Fruit fly (Drosophila melanogaster) whole organism, embryonic: ENCODE results near the gene CG32625.

ENCODE experiments used
- Awh ChIP-seq: fragments of 200-800 bp; sonication (Bioruptor generic); IDR thresholded peaks from 2 replicates; pipeline ENCODE4, ENCODE4 v1.3.6; 2022; ENCODE audit warnings: missing biosample characterization, missing genetic modification characterization
- Bdp1 ChIP-seq: fragments of 200-800 bp; sonication (Bioruptor generic); optimal IDR thresholded peaks from 3 replicates; lab custom pipeline; 2016; ENCODE audit warnings: missing biosample characterization, missing genetic modification characterization
- CG10979 ChIP-seq: fragments of 200-800 bp; sonication (Bioruptor generic); optimal IDR thresholded peaks from 2 replicates; lab custom pipeline; 2018; ENCODE audit warnings: missing biosample characterization, mild to moderate bottlenecking, missing genetic modification characterization, moderate library complexity
- CG11456 ChIP-seq: fragments of 200-800 bp; sonication (Bioruptor generic); IDR thresholded peaks from 3 replicates; pipeline ENCODE4 v1.3.6; 2022; ENCODE audit warnings: missing biosample characterization, missing genetic modification characterization
- CG11695 ChIP-seq: fragments of 200-800 bp; sonication (Bioruptor generic); IDR thresholded peaks from 3 replicates; pipeline ENCODE4 v1.3.6; 2022; ENCODE audit warnings: missing biosample characterization, missing genetic modification characterization
- CG1233 ChIP-seq: fragments of 200-800 bp; sonication (Bioruptor generic); optimal IDR thresholded peaks from 4 replicates; lab custom pipeline; 2018; ENCODE audit warnings: missing biosample characterization, mild to moderate bottlenecking, missing genetic modification characterization
- CG13424 ChIP-seq: fragments of 200-800 bp; sonication (Bioruptor generic); optimal IDR thresholded peaks from 2 replicates; lab custom pipeline; 2019; ENCODE audit warnings: missing biosample characterization, mild to moderate bottlenecking, missing genetic modification characterization, moderate library complexity
- CG14710 ChIP-seq: fragments of 200-800 bp; sonication (Bioruptor generic); optimal IDR thresholded peaks from 3 replicates; lab custom pipeline; 2019; ENCODE audit warnings: missing biosample characterization, mild to moderate bottlenecking, missing genetic modification characterization, moderate library complexity
- CG15696 ChIP-seq: fragments of 200-800 bp; sonication (Bioruptor generic); optimal IDR thresholded peaks from 2 replicates; lab custom pipeline; 2019; ENCODE audit warnings: missing biosample characterization, mild to moderate bottlenecking, missing genetic modification characterization, moderate library complexity
- CG18599 ChIP-seq: fragments of 200-800 bp; sonication (Bioruptor generic); optimal IDR thresholded peaks from 3 replicates; lab custom pipeline; 2017; ENCODE audit warnings: missing biosample characterization, missing genetic modification characterization, mild to moderate bottlenecking, moderate library complexity, missing genetic modification reagents
- CG2199 ChIP-seq: fragments of 200-800 bp; sonication (Bioruptor generic); IDR thresholded peaks from 3 replicates; pipeline ENCODE4 v1.3.6; 2022; ENCODE audit warnings: missing biosample characterization, missing genetic modification characterization
- CG2875 ChIP-seq: fragments of 200-800 bp; sonication (Bioruptor generic); optimal IDR thresholded peaks from 2 replicates; lab custom pipeline; 2017; ENCODE audit warnings: missing biosample characterization, mild to moderate bottlenecking, missing genetic modification characterization, missing genetic modification reagents
- CG3726 ChIP-seq: fragments of 200-800 bp; sonication (Bioruptor generic); IDR thresholded peaks from 3 replicates; pipeline ENCODE4, ENCODE4 v1.3.6; 2022; ENCODE audit warnings: missing biosample characterization, missing genetic modification characterization
- CG8388 ChIP-seq: fragments of 200-800 bp; sonication (Bioruptor generic); optimal IDR thresholded peaks from 2 replicates; lab custom pipeline; 2019; ENCODE audit warnings: missing biosample characterization, mild to moderate bottlenecking, missing genetic modification characterization, moderate library complexity
- CG9817 ChIP-seq: fragments of 200-800 bp; sonication (Bioruptor generic); optimal IDR thresholded peaks from 2 replicates; lab custom pipeline; 2018; ENCODE audit warnings: missing biosample characterization, mild to moderate bottlenecking, missing genetic modification characterization, moderate library complexity
- Fer1 ChIP-seq: fragments of 200-800 bp; sonication (Bioruptor generic); optimal IDR thresholded peaks from 2 replicates; lab custom pipeline; 2017; ENCODE audit warnings: missing biosample characterization, mild to moderate bottlenecking, missing genetic modification characterization
- Fer2 ChIP-seq: fragments of 200-800 bp; sonication (Bioruptor generic); optimal IDR thresholded peaks from 2 replicates; lab custom pipeline; 2018; ENCODE audit warnings: missing biosample characterization, mild to moderate bottlenecking, missing genetic modification characterization, moderate library complexity
- GATAe ChIP-seq: fragments of 200-800 bp; sonication (Bioruptor generic); conservative IDR thresholded peaks from 2 replicates; pipeline ENCODE4 v1.3.6; 2022; ENCODE audit warnings: missing biosample characterization, missing genetic modification characterization
- Gsc ChIP-seq: fragments of 200-800 bp; sonication (Bioruptor generic); IDR thresholded peaks from 2 replicates; pipeline ENCODE4 v1.3.6; 2022; ENCODE audit warnings: missing biosample characterization, missing genetic modification characterization
- H2.0 ChIP-seq: fragments of 200-800 bp; sonication (Bioruptor generic); IDR thresholded peaks from 2 replicates; pipeline ENCODE4 v1.3.6; 2022; ENCODE audit warnings: missing biosample characterization, missing genetic modification characterization
- HLH4C ChIP-seq: fragments of 200-800 bp; sonication (Bioruptor generic); IDR thresholded peaks from 3 replicates; pipeline ENCODE4 v1.3.6; 2022; ENCODE audit warnings: missing biosample characterization, missing genetic modification characterization; ENCODE audit not compliant: partially characterized antibody
- Hr51 ChIP-seq, 2 experiments: fragments of 200-800 bp; sonication (Bioruptor generic); optimal IDR thresholded peaks; 2 replicates in 1 of 2; 3 replicates in 1 of 2; lab custom pipeline; 2016 to 2018; ENCODE audit warnings: missing biosample characterization in 2 of 2, missing genetic modification characterization in 2 of 2, mild to moderate bottlenecking in 1 of 2, moderate library complexity in 1 of 2
- Hr78 ChIP-seq, 2 experiments: fragments of 200-800 bp in 1 of 2; fragments of >200 bp in 1 of 2; sonication (Bioruptor generic) in 1 of 2; optimal IDR thresholded peaks; 2 replicates each; lab custom pipeline; 2017 to 2019; ENCODE audit warnings: missing biosample characterization in 2 of 2, missing genetic modification characterization in 2 of 2, mild to moderate bottlenecking in 1 of 2, moderate library complexity in 1 of 2
- Jarid2 ChIP-seq: fragments of 200-800 bp; sonication (Bioruptor generic); optimal IDR thresholded peaks from 3 replicates; lab custom pipeline; 2017; ENCODE audit warnings: mild to moderate bottlenecking, missing biosample characterization, missing genetic modification reagents, missing genetic modification characterization
- Mrtf ChIP-seq: fragments of 200-800 bp; sonication (Bioruptor generic); IDR thresholded peaks from 3 replicates; pipeline ENCODE4 v1.3.6; 2022; ENCODE audit warnings: missing biosample characterization, missing genetic modification characterization
- Oaz ChIP-seq: fragments of 200-800 bp; sonication (Bioruptor generic); IDR thresholded peaks from 2 replicates; pipeline ENCODE4 v1.3.6; 2022; ENCODE audit warnings: missing biosample characterization, missing genetic modification characterization
- Oli ChIP-seq: fragments of 200-800 bp; sonication (Bioruptor generic); optimal IDR thresholded peaks from 2 replicates; lab custom pipeline; 2018; ENCODE audit warnings: missing biosample characterization, mild to moderate bottlenecking, missing genetic modification characterization, moderate library complexity
- Rfx ChIP-seq: fragments of 200-800 bp; sonication (Bioruptor generic); IDR thresholded peaks from 2 replicates; pipeline ENCODE4 v1.3.6; 2022; ENCODE audit warnings: missing biosample characterization, missing genetic modification characterization
- Taf1 ChIP-seq: fragments of 200-800 bp; sonication (Bioruptor generic); IDR thresholded peaks from 2 replicates; pipeline ENCODE4 v1.3.6; 2022; ENCODE audit warnings: missing biosample characterization, missing genetic modification characterization
- Trl ChIP-seq, 3 experiments: fragments of >200 bp in 2 of 3; fragments of 200-800 bp in 1 of 3; sonication (Bioruptor generic) in 1 of 3; optimal IDR thresholded peaks; 2 replicates in 1 of 3; 3 replicates in 2 of 3; lab custom pipeline; 2016 to 2017; ENCODE audit warnings: missing biosample characterization in 1 of 3, missing genetic modification characterization in 1 of 3
- caup ChIP-seq: fragments of 200-800 bp; sonication (Bioruptor generic); optimal IDR thresholded peaks from 3 replicates; lab custom pipeline; 2017; ENCODE audit warnings: missing biosample characterization, mild to moderate bottlenecking, missing genetic modification characterization, moderate library complexity; ENCODE audit not compliant: severe bottlenecking
- chn ChIP-seq: fragments of 200-800 bp; sonication (Bioruptor generic); optimal IDR thresholded peaks from 2 replicates; lab custom pipeline; 2016; ENCODE audit warnings: missing biosample characterization, missing genetic modification characterization
- dmrt11E ChIP-seq: fragments of 200-800 bp; sonication (Bioruptor generic); optimal IDR thresholded peaks from 3 replicates; lab custom pipeline; 2018; ENCODE audit warnings: missing biosample characterization, mild to moderate bottlenecking, missing genetic modification characterization, moderate library complexity
- dmrt99B ChIP-seq: fragments of 200-800 bp; sonication (Bioruptor generic); optimal IDR thresholded peaks from 2 replicates; lab custom pipeline; 2018; ENCODE audit warnings: missing biosample characterization, mild to moderate bottlenecking, missing genetic modification characterization, moderate library complexity
- eve ChIP-seq, 2 experiments: fragments of >200 bp; optimal IDR thresholded peaks; 2 replicates each; lab custom pipeline; 2017; ENCODE audit warnings: missing biosample characterization in 2 of 2, missing genetic modification characterization in 2 of 2
- h ChIP-seq: fragments of >200 bp; optimal IDR thresholded peaks from 2 replicates; lab custom pipeline; 2017
- ind ChIP-seq: fragments of 200-800 bp; sonication (Bioruptor generic); optimal IDR thresholded peaks from 3 replicates; lab custom pipeline; 2016; ENCODE audit warnings: missing biosample characterization, missing genetic modification characterization
- klu ChIP-seq: fragments of 200-800 bp; sonication (Bioruptor generic); IDR thresholded peaks from 2 replicates; pipeline ENCODE4 v1.3.6; 2022; ENCODE audit warnings: missing biosample characterization, missing genetic modification characterization
- lab ChIP-seq: fragments of 200-800 bp; sonication (Bioruptor generic); optimal IDR thresholded peaks from 3 replicates; lab custom pipeline; 2017; ENCODE audit warnings: missing biosample characterization, missing genetic modification characterization, mild to moderate bottlenecking, moderate library complexity, missing genetic modification reagents
- lov ChIP-seq, 2 experiments: fragments of 200-800 bp in 1 of 2; fragments of >200 bp in 1 of 2; sonication (Bioruptor generic) in 1 of 2; IDR thresholded peaks in 1 of 2; optimal IDR thresholded peaks in 1 of 2; 2 replicates in 1 of 2; 3 replicates in 1 of 2; pipeline versions ENCODE4 v1.3.6 to Lab custom; 2017 to 2022; ENCODE audit warnings: missing biosample characterization in 1 of 2, missing genetic modification characterization in 1 of 2
- nerfin-1 ChIP-seq: fragments of 200-800 bp; sonication (Bioruptor generic); optimal IDR thresholded peaks from 3 replicates; lab custom pipeline; 2019; ENCODE audit warnings: missing biosample characterization, mild to moderate bottlenecking, missing genetic modification characterization, moderate library complexity
- sisA ChIP-seq: fragments of 200-800 bp; sonication (Bioruptor generic); IDR thresholded peaks from 2 replicates; pipeline ENCODE4 v1.3.6; 2022; ENCODE audit warnings: missing biosample characterization, missing genetic modification characterization
- slp2 ChIP-seq: fragments of 200-800 bp; sonication (Bioruptor generic); optimal IDR thresholded peaks from 2 replicates; lab custom pipeline; 2016; ENCODE audit warnings: missing biosample characterization, missing genetic modification characterization
- stc ChIP-seq: fragments of 200-800 bp; sonication (Bioruptor generic); IDR thresholded peaks from 2 replicates; pipeline ENCODE4 v1.3.6; 2022; ENCODE audit warnings: missing biosample characterization, missing genetic modification characterization
- tio ChIP-seq: fragments of 200-800 bp; sonication (Bioruptor generic); optimal IDR thresholded peaks from 2 replicates; lab custom pipeline; 2017; ENCODE audit warnings: missing biosample characterization, missing genetic modification characterization, inconsistent platforms
- ttk ChIP-seq: fragments of 200-800 bp; sonication (Bioruptor generic); IDR thresholded peaks from 2 replicates; pipeline ENCODE4 v2.1.2; 2022; ENCODE audit warnings: missing biosample characterization, missing genetic modification characterization

The CG32625 gene

DNA sequence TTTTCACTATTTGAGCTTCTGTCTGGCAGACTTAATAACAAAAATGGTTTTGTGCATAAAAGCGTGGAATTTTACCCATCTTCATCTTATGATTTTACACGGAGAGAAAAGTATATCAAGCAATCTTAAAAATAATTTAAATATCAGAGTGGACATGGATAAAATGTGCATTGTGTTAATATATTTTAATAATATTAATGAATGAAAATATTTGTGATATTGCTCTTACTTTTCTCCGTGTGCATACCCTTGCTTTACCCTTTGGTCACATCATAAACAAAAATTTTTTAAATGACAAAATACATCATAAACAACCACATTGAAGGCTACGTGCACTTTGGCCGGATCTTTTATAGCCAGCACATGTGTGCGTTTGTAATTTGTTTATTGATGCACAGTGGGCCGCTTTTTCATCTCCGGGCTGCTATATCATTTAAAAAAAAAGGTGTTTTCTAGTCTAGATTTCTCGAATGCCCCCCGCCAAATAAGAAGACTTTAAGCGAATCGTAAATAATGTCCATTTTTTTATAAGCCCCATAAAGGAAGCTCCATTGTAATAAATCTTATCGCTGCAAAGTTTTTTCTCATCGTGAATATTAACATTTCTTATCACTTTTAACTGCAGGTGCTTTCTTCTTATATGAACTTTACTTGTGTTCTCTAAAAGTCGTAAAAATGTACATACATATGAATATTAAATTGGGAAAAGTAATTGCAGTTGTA, 7.9 kb upstream of the CG32625 start (continued):
- TF ChIP-seq CG8388 (GFP tag; lab: Kevin White, UChicago), result peak; percentile 54
- TF ChIP-seq CG11695 (GFP tag; lab: Robert Waterston, UW), result peak; percentile 57; the same call in 1 of the 3 replicates
- TF ChIP-seq Hr51 (GFP tag; optimal IDR thresholded peaks at IDR 0.05; lab: Kevin White, UChicago), result peak in 1 of 2 experiments; percentile 63
- 0 out of 3 replicates have a peak, but pooled peaks have one; percentile 12 for TF ChIP-seq HLH4C
- TF ChIP-seq CG9817 (tag; lab: Kevin White, UChicago), result no peak
- TF ChIP-seq CG10979 (tag; lab: Kevin White, UChicago), result peak; percentile 53
- peak; percentile 44 for TF ChIP-seq CG2875 (GFP tag; lab: Kevin White, UChicago)
- TF ChIP-seq dmrt11E, result no peak
- peak; percentile 55 for TF ChIP-seq lab (GFP tag; lab: Kevin White, UChicago)
- no peak for TF ChIP-seq Jarid2 (GFP tag; lab: Kevin White, UChicago)
- TF ChIP-seq CG13424 (tag; lab: Kevin White, UChicago), result peak; percentile 60
- 0 out of 2 replicates have a peak, but pooled peaks have one; percentile 20 for TF ChIP-seq H2.0 (GFP tag; lab: Robert Waterston, UW)
- TF ChIP-seq CG3726, result 0 out of 3 replicates have a peak, but pooled peaks have one; percentile 27
- no peak for TF ChIP-seq h (lab: Kevin White, UChicago)
- TF ChIP-seq nerfin-1 (tag; lab: Kevin White, UChicago), result peak; percentile 23
- 0 out of 3 replicates have a peak, but pooled peaks have one; percentile 38 for TF ChIP-seq CG11456 (GFP tag; lab: Robert Waterston, UW)
- peak; percentile 45 for TF ChIP-seq Fer1
- TF ChIP-seq stc (GFP tag; lab: Robert Waterston, UW), result peak; percentile 15; the same call in 1 of the 2 replicates
- TF ChIP-seq CG2199 (GFP tag; lab: Robert Waterston, UW), result peak; percentile 39; the same call in 1 of the 3 replicates
- peak; percentile 57 for TF ChIP-seq ttk (GFP tag; lab: Robert Waterston, UW)
- no peak for TF ChIP-seq Fer2
- peak; percentile 41 for TF ChIP-seq caup (GFP tag; lab: Kevin White, UChicago)
- TF ChIP-seq Rfx (GFP tag; lab: Robert Waterston, UW), result peak; percentile 60
- TF ChIP-seq tio (GFP tag; lab: Kevin White, UChicago), result peak; percentile 15
- TF ChIP-seq Mrtf (GFP tag; lab: Robert Waterston, UW), result 0 out of 3 replicates have a peak, but pooled peaks have one; percentile 47
- peak; percentile 46; the same call in 1 of the 2 replicates for TF ChIP-seq Oaz (GFP tag; lab: Robert Waterston, UW)
- TF ChIP-seq CG15696 (tag; lab: Kevin White, UChicago), result no peak
- TF ChIP-seq Bdp1 (GFP tag; lab: Kevin White, UChicago), result no peak
- peak; percentile 38 for TF ChIP-seq Oli
- no peak for TF ChIP-seq GATAe
- TF ChIP-seq Trl (optimal IDR thresholded peaks at IDR 0.05; lab: Kevin White, UChicago), result no peak
- peak; percentile 5 for TF ChIP-seq Trl (GFP tag; optimal IDR thresholded peaks at IDR 0.05; lab: Kevin White, UChicago)
- TF ChIP-seq Hr78 (GFP tag; optimal IDR thresholded peaks at IDR 0.05; lab: Kevin White, UChicago), result peak in 1 of 2 experiments; percentile 8
- no peak for TF ChIP-seq Gsc
- peak; percentile 70 for TF ChIP-seq dmrt99B (tag; lab: Kevin White, UChicago)
- TF ChIP-seq CG14710 (tag; lab: Kevin White, UChicago), result peak; percentile 34
- no peak for TF ChIP-seq klu
- TF ChIP-seq sisA, result peak; percentile 52
- TF ChIP-seq Awh (GFP tag; lab: Robert Waterston, UW), result peak; percentile 28; the same call in 1 of the 2 replicates
- TF ChIP-seq slp2 (GFP tag; lab: Kevin White, UChicago), result no peak
- peak; percentile 48 for TF ChIP-seq ind (GFP tag; lab: Kevin White, UChicago)
- TF ChIP-seq Taf1, result peak; percentile 27; the same call in 1 of the 2 replicates
- no peak for TF ChIP-seq eve (GFP tag; optimal IDR thresholded peaks at IDR 0.05; lab: Kevin White, UChicago)
- peak; percentile 26 for TF ChIP-seq CG18599 (GFP tag; lab: Kevin White, UChicago)
- TF ChIP-seq lov (optimal IDR thresholded peaks at IDR 0.05; lab: Kevin White, UChicago), result no peak
- TF ChIP-seq lov (GFP tag; IDR thresholded peaks at IDR 0.05; lab: Robert Waterston, UW), result 0 out of 3 replicates have a peak, but pooled peaks have one; percentile 6
- TF ChIP-seq CG1233 (GFP tag; lab: Kevin White, UChicago), result peak; percentile 27
- no peak for TF ChIP-seq chn
